Fruit fly (Drosophila melanogaster) whole organism, embryonic: ENCODE data around the gene Moe.

Experiments used
- BEAF-32 ChIP-seq: fragments of 200-800 bp; sonication (Bioruptor generic); optimal IDR thresholded peaks from 3 replicates; lab custom pipeline; 2017; ENCODE audit warnings: missing biosample characterization, missing genetic modification characterization, mild to moderate bottlenecking, moderate library complexity, missing genetic modification reagents
- CG12391 ChIP-seq: fragments of 200-800 bp; sonication (Bioruptor generic); optimal IDR thresholded peaks from 3 replicates; lab custom pipeline; 2018; ENCODE audit warnings: missing biosample characterization, mild to moderate bottlenecking, missing genetic modification characterization, moderate library complexity
- CG13287 ChIP-seq: fragments of 200-800 bp; sonication (Bioruptor generic); IDR thresholded peaks from 2 replicates; pipeline ENCODE4 v1.3.6; 2022; ENCODE audit warnings: missing biosample characterization, missing genetic modification characterization; ENCODE audit not compliant: partially characterized antibody
- CG15011 ChIP-seq: fragments of 200-800 bp; sonication (Bioruptor generic); optimal IDR thresholded peaks from 3 replicates; lab custom pipeline; 2018; ENCODE audit warnings: missing biosample characterization, mild to moderate bottlenecking, missing genetic modification characterization
- CG1647 ChIP-seq: fragments of 200-800 bp; sonication (Bioruptor generic); optimal IDR thresholded peaks from 3 replicates; lab custom pipeline; 2016; ENCODE audit warnings: missing biosample characterization, missing genetic modification characterization
- CG17802 ChIP-seq: fragments of 200-800 bp; sonication (Bioruptor generic); optimal IDR thresholded peaks from 2 replicates; lab custom pipeline; 2018; ENCODE audit warnings: missing biosample characterization, mild to moderate bottlenecking, missing genetic modification characterization, moderate library complexity
- CG1832 ChIP-seq: fragments of 200-800 bp; sonication (Bioruptor generic); optimal IDR thresholded peaks from 2 replicates; lab custom pipeline; 2017; ENCODE audit warnings: missing biosample characterization, mild to moderate bottlenecking, missing genetic modification characterization, inconsistent platforms
- CG2712 ChIP-seq: fragments of 200-800 bp; optimal IDR thresholded peaks from 3 replicates; lab custom pipeline; 2019; ENCODE audit warnings: missing biosample characterization, mild to moderate bottlenecking, missing genetic modification characterization, moderate library complexity
- CG31441 ChIP-seq: fragments of 200-800 bp; sonication (Bioruptor generic); IDR thresholded peaks from 2 replicates; pipeline ENCODE4 v1.3.6; 2022; ENCODE audit warnings: missing biosample characterization, missing genetic modification characterization
- CG32772 ChIP-seq: fragments of 200-800 bp; sonication (Bioruptor generic); IDR thresholded peaks from 2 replicates; pipeline ENCODE4 v1.3.6; 2022; ENCODE audit warnings: missing biosample characterization, missing genetic modification characterization
- CG3847 ChIP-seq: fragments of 200-800 bp; sonication (Bioruptor generic); IDR thresholded peaks from 2 replicates; pipeline ENCODE4 v1.3.6; 2022; ENCODE audit warnings: missing biosample characterization, missing genetic modification characterization
- CG6254 ChIP-seq: fragments of 200-800 bp; sonication (Bioruptor generic); optimal IDR thresholded peaks from 3 replicates; lab custom pipeline; 2017; ENCODE audit warnings: mild to moderate bottlenecking, missing biosample characterization, missing genetic modification reagents, missing genetic modification characterization
- CG6654 ChIP-seq: fragments of 200-800 bp; sonication (Bioruptor generic); optimal IDR thresholded peaks from 2 replicates; lab custom pipeline; 2017; ENCODE audit warnings: missing biosample characterization, mild to moderate bottlenecking, missing genetic modification characterization
- CG7357 ChIP-seq: fragments of 200-800 bp; sonication (Bioruptor generic); IDR thresholded peaks from 3 replicates; pipeline ENCODE4 v1.3.6; 2022; ENCODE audit warnings: missing biosample characterization, missing genetic modification characterization
- CG7745 ChIP-seq: fragments of 200-800 bp; sonication (Bioruptor generic); optimal IDR thresholded peaks from 2 replicates; lab custom pipeline; 2018; ENCODE audit warnings: missing biosample characterization, mild to moderate bottlenecking, missing genetic modification characterization, moderate library complexity
- CG8388 ChIP-seq: fragments of 200-800 bp; sonication (Bioruptor generic); optimal IDR thresholded peaks from 2 replicates; lab custom pipeline; 2019; ENCODE audit warnings: missing biosample characterization, mild to moderate bottlenecking, missing genetic modification characterization, moderate library complexity
- CTCF ChIP-seq: fragments of 200-800 bp; sonication (Bioruptor generic); optimal IDR thresholded peaks from 2 replicates; lab custom pipeline; 2017; ENCODE audit warnings: missing biosample characterization, mild to moderate bottlenecking, missing genetic modification characterization, moderate library complexity
- Dad ChIP-seq: fragments of 200-800 bp; sonication (Bioruptor generic); optimal IDR thresholded peaks from 3 replicates; lab custom pipeline; 2016; ENCODE audit warnings: missing biosample characterization, missing genetic modification characterization
- Dip3 ChIP-seq: fragments of 200-800 bp; sonication (Bioruptor generic); optimal IDR thresholded peaks from 3 replicates; lab custom pipeline; 2016; ENCODE audit warnings: missing biosample characterization, missing genetic modification characterization
- Drgx ChIP-seq: fragments of 200-800 bp; sonication (Bioruptor generic); IDR thresholded peaks from 2 replicates; pipeline ENCODE4 v1.3.6; 2022; ENCODE audit warnings: missing biosample characterization, missing genetic modification characterization
- H15 ChIP-seq: fragments of 200-800 bp; sonication (Bioruptor generic); IDR thresholded peaks from 3 replicates; pipeline ENCODE4 v1.3.6; 2022; ENCODE audit warnings: missing biosample characterization, missing genetic modification characterization
- HmgZ ChIP-seq: fragments of 200-800 bp; sonication (Bioruptor generic); optimal IDR thresholded peaks from 2 replicates; lab custom pipeline; 2018; ENCODE audit warnings: missing biosample characterization, mild to moderate bottlenecking, missing genetic modification characterization
- Hmx ChIP-seq: fragments of 200-800 bp; sonication (Bioruptor generic); optimal IDR thresholded peaks from 2 replicates; lab custom pipeline; 2016; ENCODE audit warnings: missing biosample characterization, missing genetic modification characterization
- Jarid2 ChIP-seq: fragments of 200-800 bp; sonication (Bioruptor generic); optimal IDR thresholded peaks from 3 replicates; lab custom pipeline; 2017; ENCODE audit warnings: mild to moderate bottlenecking, missing biosample characterization, missing genetic modification reagents, missing genetic modification characterization
- Kr ChIP-seq: fragments of 200-800 bp; sonication (Bioruptor generic); optimal IDR thresholded peaks from 2 replicates; lab custom pipeline; 2017; ENCODE audit warnings: missing biosample characterization, mild to moderate bottlenecking, missing genetic modification characterization
- Rfx ChIP-seq: fragments of 200-800 bp; sonication (Bioruptor generic); IDR thresholded peaks from 2 replicates; pipeline ENCODE4 v1.3.6; 2022; ENCODE audit warnings: missing biosample characterization, missing genetic modification characterization
- Stat92E ChIP-seq, 3 experiments: fragments of >200 bp in 2 of 3; fragments of 200-800 bp in 1 of 3; sonication (Bioruptor generic) in 1 of 3; optimal IDR thresholded peaks; 2 replicates each; lab custom pipeline; 2017 to 2019; ENCODE audit warnings: missing biosample characterization in 3 of 3, missing genetic modification characterization in 3 of 3, mild to moderate bottlenecking in 1 of 3, moderate library complexity in 1 of 3
- chn ChIP-seq: fragments of 200-800 bp; sonication (Bioruptor generic); optimal IDR thresholded peaks from 2 replicates; lab custom pipeline; 2016; ENCODE audit warnings: missing biosample characterization, missing genetic modification characterization
- crol ChIP-seq: fragments of 200-800 bp; sonication (Bioruptor generic); IDR thresholded peaks from 2 replicates; pipeline ENCODE4 v1.3.6; 2022; ENCODE audit warnings: missing biosample characterization, missing genetic modification characterization
- da ChIP-seq: fragments of 200-800 bp; sonication (Bioruptor generic); optimal IDR thresholded peaks from 2 replicates; lab custom pipeline; 2016; ENCODE audit warnings: missing biosample characterization, missing genetic modification characterization
- dati ChIP-seq: fragments of 200-800 bp; sonication (Bioruptor generic); IDR thresholded peaks from 2 replicates; pipeline ENCODE4 v1.3.6; 2022; ENCODE audit warnings: missing biosample characterization, missing genetic modification characterization
- disco-r ChIP-seq: fragments of 200-800 bp; sonication (Bioruptor generic); optimal IDR thresholded peaks from 2 replicates; lab custom pipeline; 2016; ENCODE audit warnings: missing biosample characterization, missing genetic modification characterization
- dmrt11E ChIP-seq: fragments of 200-800 bp; sonication (Bioruptor generic); optimal IDR thresholded peaks from 3 replicates; lab custom pipeline; 2018; ENCODE audit warnings: missing biosample characterization, mild to moderate bottlenecking, missing genetic modification characterization, moderate library complexity
- dmrt99B ChIP-seq: fragments of 200-800 bp; sonication (Bioruptor generic); optimal IDR thresholded peaks from 2 replicates; lab custom pipeline; 2018; ENCODE audit warnings: missing biosample characterization, mild to moderate bottlenecking, missing genetic modification characterization, moderate library complexity
- exex ChIP-seq: fragments of 200-800 bp; sonication (Bioruptor generic); optimal IDR thresholded peaks from 4 replicates; lab custom pipeline; 2018; ENCODE audit warnings: missing biosample characterization, mild to moderate bottlenecking, missing genetic modification characterization, moderate library complexity
- grn ChIP-seq: fragments of 200-800 bp; sonication (Bioruptor generic); optimal IDR thresholded peaks from 3 replicates; lab custom pipeline; 2017; ENCODE audit warnings: missing biosample characterization, missing genetic modification characterization
- ind ChIP-seq: fragments of 200-800 bp; sonication (Bioruptor generic); optimal IDR thresholded peaks from 3 replicates; lab custom pipeline; 2016; ENCODE audit warnings: missing biosample characterization, missing genetic modification characterization
- jigr1 ChIP-seq: fragments of 200-800 bp; sonication (Bioruptor generic); IDR thresholded peaks from 3 replicates; pipeline ENCODE4 v1.3.6; 2022; ENCODE audit warnings: missing biosample characterization, missing genetic modification characterization
- jing ChIP-seq: fragments of 200-800 bp; sonication (Bioruptor generic); optimal IDR thresholded peaks from 2 replicates; lab custom pipeline; 2018; ENCODE audit warnings: missing biosample characterization, mild to moderate bottlenecking, missing genetic modification characterization
- lab ChIP-seq: fragments of 200-800 bp; sonication (Bioruptor generic); optimal IDR thresholded peaks from 3 replicates; lab custom pipeline; 2017; ENCODE audit warnings: missing biosample characterization, missing genetic modification characterization, mild to moderate bottlenecking, moderate library complexity, missing genetic modification reagents
- nau ChIP-seq: fragments of 200-800 bp; sonication (Bioruptor generic); optimal IDR thresholded peaks from 3 replicates; lab custom pipeline; 2017; ENCODE audit warnings: missing biosample characterization, mild to moderate bottlenecking, missing genetic modification characterization, missing genetic modification reagents
- peb ChIP-seq: fragments of 200-800 bp; sonication (Bioruptor generic); IDR thresholded peaks from 2 replicates; pipeline ENCODE4 v1.3.6; 2022; ENCODE audit warnings: missing biosample characterization, missing genetic modification characterization
- pfk ChIP-seq: fragments of 200-800 bp; sonication (Bioruptor generic); optimal IDR thresholded peaks from 2 replicates; lab custom pipeline; 2018; ENCODE audit warnings: missing biosample characterization, mild to moderate bottlenecking, missing genetic modification characterization, moderate library complexity
- phol ChIP-seq: fragments of 200-800 bp; sonication (Bioruptor generic); optimal IDR thresholded peaks from 3 replicates; lab custom pipeline; 2018; ENCODE audit warnings: missing biosample characterization, mild to moderate bottlenecking, missing genetic modification characterization, moderate library complexity
- pum ChIP-seq: fragments of 200-800 bp; sonication (Bioruptor generic); optimal IDR thresholded peaks from 2 replicates; lab custom pipeline; 2016; ENCODE audit warnings: missing biosample characterization, missing genetic modification characterization
- sens ChIP-seq: fragments of 200-800 bp; sonication (Bioruptor generic); peaks from one replicate; lab custom pipeline; 2016; ENCODE audit warnings: missing biosample characterization, missing genetic modification characterization
- sim ChIP-seq: fragments of 200-800 bp; sonication (Bioruptor generic); IDR thresholded peaks from 2 replicates; pipeline ENCODE4 v1.3.6; 2022; ENCODE audit warnings: missing biosample characterization, missing genetic modification characterization
- sr ChIP-seq: fragments of 200-800 bp; sonication (Bioruptor generic); IDR thresholded peaks from 3 replicates; pipeline ENCODE4 v1.3.6; 2022; ENCODE audit warnings: missing biosample characterization, missing genetic modification characterization
- tll ChIP-seq, 2 experiments: fragments of 200-800 bp in 1 of 2; fragments of >200 bp in 1 of 2; sonication (Bioruptor generic) in 1 of 2; optimal IDR thresholded peaks; 2 replicates each; lab custom pipeline; 2017 to 2019; ENCODE audit warnings: missing biosample characterization in 2 of 2, missing genetic modification characterization in 2 of 2, mild to moderate bottlenecking in 1 of 2, moderate library complexity in 1 of 2
- yki ChIP-seq: fragments of >200 bp; optimal IDR thresholded peaks from 3 replicates; lab custom pipeline; 2018

Moe gene

dm6 chrX:8878967-8879554, 19.1 kb downstream of the Moe start (continued):
- TF ChIP-seq lab (GFP tag; lab: Kevin White, UChicago) (peak; percentile 91), CTCF (GFP tag; lab: Kevin White, UChicago) (peak; percentile 7), jigr1 (0 out of 3 replicates have a peak, but pooled peaks have one; percentile 32), sim (GFP tag; lab: Robert Waterston, UW) (peak; percentile 80), CG31441 (GFP tag; lab: Robert Waterston, UW) (peak; percentile 90), CG32772 (peak; percentile 86), grn (GFP tag; lab: Kevin White, UChicago) (no peak), ind (GFP tag; lab: Kevin White, UChicago) (peak; percentile 72), CG7357 (GFP tag; lab: Robert Waterston, UW) (peak; percentile 76; the same call in 2 of the 3 replicates), Dip3 (GFP tag; lab: Kevin White, UChicago) (no peak), Hmx (GFP tag; lab: Kevin White, UChicago) (no peak), disco-r (GFP tag; lab: Kevin White, UChicago) (no peak), pum (no peak), CG6654 (GFP tag; lab: Kevin White, UChicago) (peak; percentile 53), CG7745 (tag; lab: Kevin White, UChicago) (no peak), yki (lab: Kevin White, UChicago) (no peak), chn (GFP tag; lab: Kevin White, UChicago) (peak; percentile 13), CG3847 (peak; percentile 76), phol (tag; lab: Kevin White, UChicago) (peak; percentile 82), BEAF-32 (GFP tag; lab: Kevin White, UChicago) (no peak), dati (GFP tag; lab: Robert Waterston, UW) (peak; percentile 64; the same call in 1 of the 2 replicates), CG8388 (GFP tag; lab: Kevin White, UChicago) (peak; percentile 84), nau (GFP tag; lab: Kevin White, UChicago) (peak; percentile 62), sens (peak; percentile 82), Rfx (GFP tag; lab: Robert Waterston, UW) (peak; percentile 89), CG15011 (GFP tag; lab: Kevin White, UChicago) (peak; percentile 58), pfk (GFP tag; lab: Kevin White, UChicago) (no peak), exex (tag; lab: Kevin White, UChicago) (peak; percentile 47), CG12391 (tag; lab: Kevin White, UChicago) (peak; percentile 87), Dad (GFP tag; lab: Kevin White, UChicago) (no peak), H15 (GFP tag; lab: Robert Waterston, UW) (peak; percentile 82), Jarid2 (peak; percentile 51), tll (GFP tag; optimal IDR thresholded peaks at IDR 0.05; lab: Kevin White, UChicago) (no peak), jing (GFP tag; lab: Kevin White, UChicago) (peak; percentile 53), peb (GFP tag; lab: Robert Waterston, UW) (peak; percentile 73; the same call in 1 of the 2 replicates), CG1832 (GFP tag; lab: Kevin White, UChicago) (no peak), dmrt99B (peak; percentile 89), CG1647 (GFP tag; lab: Kevin White, UChicago) (peak; percentile 7), Stat92E (GFP tag; optimal IDR thresholded peaks at IDR 0.05; lab: Kevin White, UChicago) (peak in 1 of 3 experiments; percentile 10), CG13287 (GFP tag; lab: Robert Waterston, UW) (no peak), CG2712 (tag; lab: Kevin White, UChicago) (peak; percentile 88), CG17802 (peak; percentile 49), Drgx (GFP tag; lab: Robert Waterston, UW) (peak; percentile 81), da (no peak), crol (GFP tag; lab: Robert Waterston, UW) (peak; percentile 54; the same call in 1 of the 2 replicates), sr (GFP tag; lab: Robert Waterston, UW) (0 out of 3 replicates have a peak, but pooled peaks have one; percentile 49), CG6254 (GFP tag; lab: Kevin White, UChicago) (peak; percentile 85), Kr (GFP tag; lab: Kevin White, UChicago) (no peak), HmgZ (tag; lab: Kevin White, UChicago) (peak; percentile 75), dmrt11E (tag; lab: Kevin White, UChicago) (peak; percentile 81)
